Worm (Caenorhabditis elegans) whole organism, mixed stage, embryonic: ENCODE measurements around the gene F43G6.10.

ENCODE experiments used
- ceh-39 ChIP-seq: fragments of 150-350 bp; optimal IDR thresholded peaks from 2 replicates; lab custom pipeline; 2014; ENCODE audit warnings: missing biosample characterization, missing genetic modification characterization
- elt-3 ChIP-seq: fragments of 150-350 bp; optimal IDR thresholded peaks from 2 replicates; lab custom pipeline; 2014; ENCODE audit warnings: missing biosample characterization, missing genetic modification characterization
- nhr-2 ChIP-seq: fragments of 150-350 bp; optimal IDR thresholded peaks from 2 replicates; lab custom pipeline; 2014; ENCODE audit warnings: missing biosample characterization, missing genetic modification characterization
- nhr-28 ChIP-seq: fragments of 150-350 bp; optimal IDR thresholded peaks from 2 replicates; lab custom pipeline; 2014; ENCODE audit warnings: missing biosample characterization, missing genetic modification characterization
- nhr-76 ChIP-seq: sonication (generic microtip); optimal IDR thresholded peaks from 2 replicates; lab custom pipeline; 2017; ENCODE audit warnings: missing biosample characterization, missing genetic modification characterization
- snpc-4 ChIP-seq: fragments of 150-350 bp; optimal IDR thresholded peaks from 2 replicates; lab custom pipeline; 2014; ENCODE audit warnings: missing biosample characterization, missing genetic modification characterization
- unc-120 ChIP-seq: sonication (generic microtip); optimal IDR thresholded peaks from 2 replicates; lab custom pipeline; 2017; ENCODE audit warnings: missing genetic modification characterization, missing compliant biosample characterization; ENCODE audit not compliant: poor library complexity, severe bottlenecking
- ztf-11 ChIP-seq: fragments of 150-350 bp; optimal IDR thresholded peaks from 2 replicates; lab custom pipeline; 2014; ENCODE audit warnings: missing biosample characterization, missing genetic modification characterization

DNA sequence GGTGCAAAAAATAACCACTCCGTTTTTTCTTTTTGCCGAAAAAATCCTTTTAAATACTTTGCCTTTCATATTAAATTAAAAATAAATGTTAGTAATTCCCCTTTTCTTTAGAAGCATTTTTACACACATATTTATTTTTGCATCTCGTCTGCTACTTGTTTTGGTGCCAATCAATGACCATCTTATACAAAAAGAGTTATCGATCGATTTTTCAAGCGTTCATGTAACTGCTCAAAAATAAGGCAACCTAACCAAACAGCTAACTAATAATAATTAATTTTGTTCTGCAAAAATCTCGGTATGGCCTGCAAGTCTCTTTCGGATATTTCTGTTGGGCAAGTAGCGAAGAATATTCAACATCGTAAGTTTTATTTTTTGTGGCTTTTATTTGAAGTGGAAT, 42.7 kb upstream of the F43G6.10 start, which contains the start of gene F44E5.2:
- TF ChIP-seq nhr-28 (tag; lab: Kevin White, UChicago) (no peak), nhr-76 (tag; lab: Kevin White, UChicago) (no peak), ztf-11 (tag; lab: Kevin White, UChicago) (no peak), elt-3 (tag; lab: Kevin White, UChicago) (no peak), unc-120 (no peak), ceh-39 (no peak), nhr-2 (no peak), snpc-4 (tag; lab: Kevin White, UChicago) (no peak)
